Worm (Caenorhabditis elegans) whole organism, L1 larva: ENCODE data around the gene mcat-1.
A peak's percentile ranks its signal among the peaks of the same experiment; 100 is the strongest.

Experiments
- Y116A8C.19 ChIP-seq: sonication (generic microtip); optimal IDR thresholded peaks from 2 replicates; lab custom pipeline; 2016; ENCODE audit warnings: missing compliant biosample characterization, missing genetic modification characterization, borderline replicate concordance
- aha-1 ChIP-seq: fragments of 150-350 bp; optimal IDR thresholded peaks from 2 replicates; lab custom pipeline; 2014; ENCODE audit warnings: missing biosample characterization, missing genetic modification characterization
- aly-2 ChIP-seq: fragments of 150-350 bp; optimal IDR thresholded peaks from 2 replicates; lab custom pipeline; 2014; ENCODE audit warnings: missing biosample characterization, missing genetic modification characterization
- ama-1 ChIP-seq: fragments of 150-350 bp; optimal IDR thresholded peaks from 2 replicates; lab custom pipeline; 2014
- ceh-63 ChIP-seq: fragments of 200-800 bp; sonication (Bioruptor generic); optimal IDR thresholded peaks from 2 replicates; lab custom pipeline; 2018; ENCODE audit warnings: mild to moderate bottlenecking, missing genetic modification characterization, missing compliant biosample characterization
- ceh-8 ChIP-seq: fragments of 200-800 bp; sonication (Bioruptor generic); optimal IDR thresholded peaks from 2 replicates; lab custom pipeline; 2018; ENCODE audit warnings: mild to moderate bottlenecking, missing genetic modification characterization, moderate library complexity, missing compliant biosample characterization
- ceh-82 ChIP-seq, 3 experiments: fragments of 150-350 bp in 1 of 3; sonication (generic microtip) in 2 of 3; optimal IDR thresholded peaks; 2 replicates each; lab custom pipeline; 2014 to 2017; ENCODE audit warnings: missing biosample characterization in 3 of 3, missing genetic modification characterization in 3 of 3
- ceh-88 ChIP-seq: fragments of 200-800 bp; sonication (Bioruptor generic); IDR thresholded peaks from 2 replicates; pipeline ENCODE4 v1.3.6; 2022; ENCODE audit warnings: missing genetic modification characterization, missing compliant biosample characterization
- ces-1 ChIP-seq: fragments of 150-350 bp; optimal IDR thresholded peaks from 2 replicates; lab custom pipeline; 2014; ENCODE audit warnings: missing biosample characterization, missing genetic modification reagents, missing genetic modification characterization
- dpl-1 ChIP-seq, 3 experiments: fragments of 150-350 bp in 2 of 3; sonication (generic microtip) in 1 of 3; optimal IDR thresholded peaks; 2 replicates each; lab custom pipeline; 2014 to 2017; ENCODE audit warnings: missing biosample characterization in 3 of 3, missing genetic modification characterization in 3 of 3, missing genetic modification reagents in 3 of 3
- dsc-1 ChIP-seq: sonication (generic microtip); optimal IDR thresholded peaks from 2 replicates; lab custom pipeline; 2016; ENCODE audit warnings: mild to moderate bottlenecking, missing genetic modification characterization, missing compliant biosample characterization
- efl-1 ChIP-seq, 4 experiments: fragments of 150-350 bp; optimal IDR thresholded peaks in 3 of 4; peaks in 1 of 4; 1 replicate in 1 of 4; 2 replicates in 3 of 4; lab custom pipeline; 2014; ENCODE audit warnings: missing biosample characterization in 2 of 4, missing genetic modification characterization in 2 of 4, missing genetic modification reagents in 2 of 4
- egl-13 ChIP-seq: sonication (generic microtip); optimal IDR thresholded peaks from 2 replicates; lab custom pipeline; 2016; ENCODE audit warnings: missing genotype, missing genetic modification reagents, missing genetic modification characterization, missing compliant biosample characterization
- egl-27 ChIP-seq, 2 experiments: fragments of 150-350 bp in 1 of 2; sonication (generic microtip); optimal IDR thresholded peaks; 3 replicates each; lab custom pipeline; 2017 to 2018; ENCODE audit warnings: missing biosample characterization in 2 of 2, missing genetic modification characterization in 2 of 2, missing genetic modification reagents in 2 of 2
- ets-5 ChIP-seq: fragments of 200-800 bp; sonication (Bioruptor generic); IDR thresholded peaks from 2 replicates; pipeline ENCODE4 v1.3.6; 2022; ENCODE audit warnings: missing genetic modification characterization, missing compliant biosample characterization
- fkh-10 ChIP-seq: sonication (generic microtip); optimal IDR thresholded peaks from 2 replicates; lab custom pipeline; 2017; ENCODE audit warnings: missing biosample characterization, missing genetic modification reagents, missing genetic modification characterization
- hlh-4 ChIP-seq: sonication (generic microtip); optimal IDR thresholded peaks from 2 replicates; lab custom pipeline; 2016; ENCODE audit warnings: mild to moderate bottlenecking, missing genetic modification characterization, missing compliant biosample characterization
- hpl-2 ChIP-seq: fragments of 150-350 bp; optimal IDR thresholded peaks from 2 replicates; lab custom pipeline; 2014; ENCODE audit warnings: missing biosample characterization, missing genetic modification reagents, missing genetic modification characterization
- isw-1 ChIP-seq: fragments of 200-800 bp; sonication (Bioruptor generic); IDR thresholded peaks from 2 replicates; pipeline ENCODE4 v1.3.6; 2022; ENCODE audit warnings: missing genetic modification characterization, missing compliant biosample characterization
- lin-39 ChIP-seq: fragments of 150-350 bp; optimal IDR thresholded peaks from 2 replicates; lab custom pipeline; 2014; ENCODE audit warnings: missing biosample characterization, missing genetic modification reagents, missing genetic modification characterization
- lsy-2 ChIP-seq, 2 experiments: fragments of 150-350 bp; optimal IDR thresholded peaks; 2 replicates each; lab custom pipeline; 2014; ENCODE audit warnings: missing biosample characterization in 2 of 2, missing genetic modification characterization in 2 of 2
- mab-9 ChIP-seq: fragments of 200-800 bp; sonication (Bioruptor generic); IDR thresholded peaks from 2 replicates; pipeline ENCODE4 v1.3.6; 2022; ENCODE audit warnings: missing genetic modification reagents, missing genetic modification characterization, missing compliant biosample characterization
- mef-2 ChIP-seq: fragments of 150-350 bp; optimal IDR thresholded peaks from 2 replicates; lab custom pipeline; 2014; ENCODE audit warnings: missing biosample characterization, missing genetic modification characterization
- mep-1 ChIP-seq: fragments of 150-350 bp; optimal IDR thresholded peaks from 2 replicates; lab custom pipeline; 2014; ENCODE audit warnings: missing biosample characterization, missing genetic modification characterization
- nhr-12 ChIP-seq: sonication (generic microtip); optimal IDR thresholded peaks from 2 replicates; lab custom pipeline; 2017; ENCODE audit warnings: missing biosample characterization, missing genetic modification characterization
- nhr-237 ChIP-seq: fragments of 150-350 bp; optimal IDR thresholded peaks from 2 replicates; lab custom pipeline; 2014; ENCODE audit warnings: missing biosample characterization, missing genetic modification characterization
- nhr-28 ChIP-seq: fragments of 150-350 bp; optimal IDR thresholded peaks from 2 replicates; lab custom pipeline; 2014; ENCODE audit warnings: missing biosample characterization, missing genetic modification characterization
- nhr-47 ChIP-seq: sonication (generic microtip); optimal IDR thresholded peaks from 2 replicates; lab custom pipeline; 2016; ENCODE audit warnings: mild to moderate bottlenecking, missing genetic modification characterization, moderate library complexity, missing compliant biosample characterization
- pag-3 ChIP-seq: sonication (generic microtip); optimal IDR thresholded peaks from 2 replicates; lab custom pipeline; 2017; ENCODE audit warnings: missing genetic modification characterization, mild to moderate bottlenecking, missing compliant biosample characterization, antibody characterized with exemption, borderline replicate concordance; ENCODE audit not compliant: insufficient read depth
- pax-3 ChIP-seq: fragments of 200-800 bp; sonication (Bioruptor generic); optimal IDR thresholded peaks from 2 replicates; lab custom pipeline; 2018; ENCODE audit warnings: mild to moderate bottlenecking, missing genetic modification characterization, moderate library complexity, missing compliant biosample characterization
- skn-1 ChIP-seq: fragments of 150-350 bp; optimal IDR thresholded peaks from 2 replicates; lab custom pipeline; 2014; ENCODE audit warnings: missing biosample characterization, missing genetic modification characterization
- snpc-4 ChIP-seq: fragments of 150-350 bp; optimal IDR thresholded peaks from 2 replicates; lab custom pipeline; 2014; ENCODE audit warnings: missing biosample characterization, missing genetic modification characterization
- snu-23 ChIP-seq: sonication (generic microtip); optimal IDR thresholded peaks from 2 replicates; lab custom pipeline; 2016; ENCODE audit warnings: missing genetic modification characterization, missing compliant biosample characterization
- sup-37 ChIP-seq: fragments of 200-800 bp; sonication (Bioruptor generic); optimal IDR thresholded peaks from 2 replicates; lab custom pipeline; 2018; ENCODE audit warnings: mild to moderate bottlenecking, missing genetic modification characterization, missing compliant biosample characterization
- swsn-7 ChIP-seq: sonication (generic microtip); optimal IDR thresholded peaks from 2 replicates; lab custom pipeline; 2016; ENCODE audit warnings: missing genetic modification characterization, missing compliant biosample characterization
- unc-130 ChIP-seq: fragments of 150-350 bp; optimal IDR thresholded peaks from 2 replicates; lab custom pipeline; 2017; ENCODE audit warnings: missing biosample characterization, missing genetic modification characterization, inconsistent platforms
- unc-30 ChIP-seq: sonication (generic microtip); optimal IDR thresholded peaks from 2 replicates; lab custom pipeline; 2017; ENCODE audit warnings: missing biosample characterization, missing genetic modification characterization
- vab-15 ChIP-seq: sonication (generic microtip); optimal IDR thresholded peaks from 2 replicates; lab custom pipeline; 2017; ENCODE audit warnings: missing genotype, mild to moderate bottlenecking, missing genetic modification characterization, missing compliant biosample characterization
- xbp-1 ChIP-seq: sonication (generic microtip); optimal IDR thresholded peaks from 2 replicates; lab custom pipeline; 2016; ENCODE audit warnings: missing genetic modification characterization, missing compliant biosample characterization
- zip-4 ChIP-seq: fragments of 200-800 bp; sonication (Bioruptor generic); optimal IDR thresholded peaks from 2 replicates; lab custom pipeline; 2018; ENCODE audit warnings: mild to moderate bottlenecking, missing genetic modification characterization, moderate library complexity, missing compliant biosample characterization
- ztf-4 ChIP-seq: fragments of 150-350 bp; optimal IDR thresholded peaks from 2 replicates; lab custom pipeline; 2014; ENCODE audit warnings: missing biosample characterization, missing genetic modification characterization

The mcat-1 gene

ce11 chrII:43640-44039, 47.7 kb downstream of the mcat-1 start, which contains the start of gene nfyc-1 (continued):
- TF ChIP-seq mab-9 (GFP tag; lab: Robert Waterston, UW) (no peak), ama-1 (lab: Kevin White, UChicago) (no peak), zip-4 (GFP tag; lab: Kevin White, UChicago) (no peak), dpl-1 (GFP tag; optimal IDR thresholded peaks at IDR 0.05; lab: Kevin White, UChicago) (peak; percentile 62 to 81 (median 71)), unc-130 (peak; percentile 89), aha-1 (tag; lab: Kevin White, UChicago) (no peak), ceh-88 (GFP tag; lab: Robert Waterston, UW) (no peak), nhr-12 (tag; lab: Kevin White, UChicago) (no peak), ces-1 (GFP tag; lab: Kevin White, UChicago) (no peak), snu-23 (peak; percentile 83), dsc-1 (tag; lab: Kevin White, UChicago) (peak; percentile 17), ets-5 (no peak), ceh-63 (GFP tag; lab: Kevin White, UChicago) (no peak), ztf-4 (peak; percentile 25), ceh-82 (tag; optimal IDR thresholded peaks at IDR 0.05; lab: Kevin White, UChicago) (peak; percentile 24 to 82 (median 44)), isw-1 (GFP tag; lab: Robert Waterston, UW) (peak; percentile 68), nhr-237 (peak; percentile 24), swsn-7 (tag; lab: Kevin White, UChicago) (peak; percentile 64), xbp-1 (tag; lab: Kevin White, UChicago) (peak; percentile 64), egl-13 (tag; lab: Kevin White, UChicago) (peak; percentile 8), nhr-47 (tag; lab: Kevin White, UChicago) (peak; percentile 74), aly-2 (no peak), hlh-4 (tag; lab: Kevin White, UChicago) (no peak), vab-15 (tag; lab: Kevin White, UChicago) (no peak), lin-39 (tag; lab: Kevin White, UChicago) (no peak), mep-1 (peak; percentile 92), skn-1 (tag; lab: Kevin White, UChicago) (peak; percentile 100), lsy-2 (tag; optimal IDR thresholded peaks at IDR 0.05; lab: Kevin White, UChicago) (peak; percentile 75 to 88), Y116A8C.19 (tag; lab: Kevin White, UChicago) (no peak), ceh-8 (no peak), unc-30 (tag; lab: Kevin White, UChicago) (no peak), snpc-4 (tag; lab: Kevin White, UChicago) (peak; percentile 26), efl-1 (optimal IDR thresholded peaks at IDR 0.05; lab: Kevin White, UChicago) (peak; percentile 77 to 78), efl-1 (GFP tag; optimal IDR thresholded peaks at IDR 0.05 in 1 of 2; lab: Kevin White, UChicago) (peak; percentile 80 to 96), hpl-2 (GFP tag; lab: Kevin White, UChicago) (no peak), nhr-28 (tag; lab: Kevin White, UChicago) (no peak), pax-3 (tag; lab: Kevin White, UChicago) (no peak), sup-37 (GFP tag; lab: Kevin White, UChicago) (no peak), egl-27 (tag; optimal IDR thresholded peaks at IDR 0.05; lab: Kevin White, UChicago) (no peak), fkh-10 (GFP tag; lab: Kevin White, UChicago) (no peak), pag-3 (tag; lab: Kevin White, UChicago) (no peak), mef-2 (tag; lab: Kevin White, UChicago) (no peak)

DNA sequence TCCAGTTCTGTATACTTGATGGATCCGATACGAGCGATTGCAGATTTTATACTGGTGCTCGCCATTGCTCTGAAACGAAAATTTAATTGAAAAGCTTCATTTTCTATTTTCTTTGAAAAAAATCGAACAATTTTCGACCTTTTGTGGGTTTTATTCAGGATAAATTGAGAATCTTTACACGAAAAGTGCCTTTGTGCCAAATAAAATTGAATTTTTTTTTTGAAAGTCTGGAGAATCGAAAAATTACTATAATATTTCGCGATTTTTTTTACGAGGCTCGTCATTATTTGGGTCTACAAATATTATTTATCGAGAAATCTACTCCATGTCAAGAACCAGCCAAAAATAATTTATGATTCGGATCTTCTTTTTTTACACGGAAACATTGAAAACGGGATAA, 49.4 kb downstream of the mcat-1 start, which contains the start of gene F23F1.10:
Gene F23F1.10 (minus strand): TSS at position 69 of the 400 bp plus-strand sequence.
- TF ChIP-seq snu-23 (no peak), aly-2 (peak; percentile 48)
